Worm (Caenorhabditis elegans) whole organism, L3 larva: ENCODE results near the gene prmn-1.

ENCODE experiments used
- nhr-11 ChIP-seq: fragments of 150-350 bp; optimal IDR thresholded peaks from 2 replicates; lab custom pipeline; 2014; ENCODE audit warnings: missing biosample characterization, missing genetic modification characterization
- snpc-4 ChIP-seq: fragments of 150-350 bp; optimal IDR thresholded peaks from 2 replicates; lab custom pipeline; 2014; ENCODE audit warnings: missing biosample characterization, missing genetic modification characterization
- zag-1 ChIP-seq: fragments of 150-350 bp; optimal IDR thresholded peaks from 2 replicates; lab custom pipeline; 2014; ENCODE audit warnings: missing biosample characterization, missing genetic modification characterization

- TF ChIP-seq zag-1 (tag; lab: Kevin White, UChicago) (no peak), nhr-11 (no peak), snpc-4 (tag; lab: Kevin White, UChicago) (no peak)
These were observed 14.8 kb upstream of the prmn-1 start for ce11 chrX:11370090-11370489.
